Worm (Caenorhabditis elegans) whole organism, L1 larva: ENCODE data around the gene sorf-2.

ENCODE experiments used
- C16A3.4 ChIP-seq: fragments of 150-350 bp; optimal IDR thresholded peaks from 2 replicates; lab custom pipeline; 2014; ENCODE audit warnings: missing biosample characterization, missing genetic modification characterization
- F16B12.6 ChIP-seq: fragments of 150-350 bp; optimal IDR thresholded peaks from 2 replicates; lab custom pipeline; 2014; ENCODE audit warnings: missing biosample characterization, missing genetic modification characterization
- Y116A8C.19 ChIP-seq: sonication (generic microtip); optimal IDR thresholded peaks from 2 replicates; lab custom pipeline; 2016; ENCODE audit warnings: missing compliant biosample characterization, missing genetic modification characterization, borderline replicate concordance
- alr-1 ChIP-seq: fragments of 200-800 bp; sonication (Bioruptor generic); optimal IDR thresholded peaks from 2 replicates; lab custom pipeline; 2018; ENCODE audit warnings: borderline replicate concordance, mild to moderate bottlenecking, missing genetic modification characterization, missing compliant biosample characterization
- aly-2 ChIP-seq: fragments of 150-350 bp; optimal IDR thresholded peaks from 2 replicates; lab custom pipeline; 2014; ENCODE audit warnings: missing biosample characterization, missing genetic modification characterization
- ama-1 ChIP-seq: fragments of 150-350 bp; optimal IDR thresholded peaks from 2 replicates; lab custom pipeline; 2014
- blmp-1 ChIP-seq: fragments of 150-350 bp; optimal IDR thresholded peaks from 2 replicates; lab custom pipeline; 2014; ENCODE audit warnings: missing biosample characterization, missing genetic modification characterization
- ceh-8 ChIP-seq: fragments of 200-800 bp; sonication (Bioruptor generic); optimal IDR thresholded peaks from 2 replicates; lab custom pipeline; 2018; ENCODE audit warnings: mild to moderate bottlenecking, missing genetic modification characterization, moderate library complexity, missing compliant biosample characterization
- ceh-82 ChIP-seq, 3 experiments: fragments of 150-350 bp in 1 of 3; sonication (generic microtip) in 2 of 3; optimal IDR thresholded peaks; 2 replicates each; lab custom pipeline; 2014 to 2017; ENCODE audit warnings: missing biosample characterization in 3 of 3, missing genetic modification characterization in 3 of 3
- ces-1 ChIP-seq: fragments of 150-350 bp; optimal IDR thresholded peaks from 2 replicates; lab custom pipeline; 2014; ENCODE audit warnings: missing biosample characterization, missing genetic modification reagents, missing genetic modification characterization
- dpl-1 ChIP-seq, 3 experiments: fragments of 150-350 bp in 2 of 3; sonication (generic microtip) in 1 of 3; optimal IDR thresholded peaks; 2 replicates each; lab custom pipeline; 2014 to 2017; ENCODE audit warnings: missing biosample characterization in 3 of 3, missing genetic modification characterization in 3 of 3, missing genetic modification reagents in 3 of 3
- efl-1 ChIP-seq, 4 experiments: fragments of 150-350 bp; optimal IDR thresholded peaks in 3 of 4; peaks in 1 of 4; 1 replicate in 1 of 4; 2 replicates in 3 of 4; lab custom pipeline; 2014; ENCODE audit warnings: missing biosample characterization in 2 of 4, missing genetic modification characterization in 2 of 4, missing genetic modification reagents in 2 of 4
- egl-13 ChIP-seq: sonication (generic microtip); optimal IDR thresholded peaks from 2 replicates; lab custom pipeline; 2016; ENCODE audit warnings: missing genotype, missing genetic modification reagents, missing genetic modification characterization, missing compliant biosample characterization
- elt-3 ChIP-seq, 6 experiments: fragments of 150-350 bp in 1 of 6; sonication (generic microtip); optimal IDR thresholded peaks; 2 replicates each; lab custom pipeline; 2017 to 2018; ENCODE audit warnings: missing biosample characterization in 6 of 6, missing genetic modification characterization in 6 of 6, inconsistent platforms in 1 of 6
- ets-5 ChIP-seq: fragments of 200-800 bp; sonication (Bioruptor generic); IDR thresholded peaks from 2 replicates; pipeline ENCODE4 v1.3.6; 2022; ENCODE audit warnings: missing genetic modification characterization, missing compliant biosample characterization
- fkh-10 ChIP-seq: sonication (generic microtip); optimal IDR thresholded peaks from 2 replicates; lab custom pipeline; 2017; ENCODE audit warnings: missing biosample characterization, missing genetic modification reagents, missing genetic modification characterization
- fkh-4 ChIP-seq: sonication (generic microtip); optimal IDR thresholded peaks from 2 replicates; lab custom pipeline; 2016; ENCODE audit warnings: missing compliant biosample characterization, missing genetic modification characterization, borderline replicate concordance
- fkh-8 ChIP-seq: sonication (generic microtip); optimal IDR thresholded peaks from 2 replicates; lab custom pipeline; 2016; ENCODE audit warnings: mild to moderate bottlenecking, missing genetic modification characterization, missing compliant biosample characterization
- fos-1 ChIP-seq: fragments of 150-350 bp; optimal IDR thresholded peaks from 2 replicates; lab custom pipeline; 2014; ENCODE audit warnings: missing biosample characterization, missing genetic modification characterization
- grh-1 ChIP-seq: fragments of 200-800 bp; sonication (Bioruptor generic); IDR thresholded peaks from 2 replicates; pipeline ENCODE4 v1.3.6; 2022; ENCODE audit warnings: missing genetic modification reagents, missing genetic modification characterization, missing compliant biosample characterization
- lin-14 ChIP-seq: fragments of 200-800 bp; sonication (Bioruptor generic); optimal IDR thresholded peaks from 2 replicates; lab custom pipeline; 2018; ENCODE audit warnings: mild to moderate bottlenecking, missing genetic modification characterization, moderate library complexity, missing compliant biosample characterization
- lin-35 ChIP-seq, 2 experiments: fragments of 150-350 bp; optimal IDR thresholded peaks; 2 replicates each; lab custom pipeline; 2014; ENCODE audit warnings: missing biosample characterization in 2 of 2, missing genetic modification characterization in 2 of 2, missing genetic modification reagents in 2 of 2
- lsy-2 ChIP-seq, 2 experiments: fragments of 150-350 bp; optimal IDR thresholded peaks; 2 replicates each; lab custom pipeline; 2014; ENCODE audit warnings: missing biosample characterization in 2 of 2, missing genetic modification characterization in 2 of 2
- mdl-1 ChIP-seq, 2 experiments: fragments of 150-350 bp; optimal IDR thresholded peaks; 2 replicates each; lab custom pipeline; 2014 to 2017; ENCODE audit warnings: missing biosample characterization in 2 of 2, missing genetic modification characterization in 2 of 2, inconsistent platforms in 1 of 2
- mep-1 ChIP-seq: fragments of 150-350 bp; optimal IDR thresholded peaks from 2 replicates; lab custom pipeline; 2014; ENCODE audit warnings: missing biosample characterization, missing genetic modification characterization
- nhr-19 ChIP-seq: fragments of 200-800 bp; sonication (Bioruptor generic); conservative IDR thresholded peaks from 2 replicates; pipeline ENCODE4 v1.3.6; 2022; ENCODE audit warnings: missing genetic modification characterization, missing compliant biosample characterization
- nhr-20 ChIP-seq: sonication (generic microtip); optimal IDR thresholded peaks from 2 replicates; lab custom pipeline; 2016; ENCODE audit warnings: mild to moderate bottlenecking, missing genetic modification characterization, missing compliant biosample characterization
- nhr-71 ChIP-seq: sonication (generic microtip); optimal IDR thresholded peaks from 2 replicates; lab custom pipeline; 2016; ENCODE audit warnings: mild to moderate bottlenecking, missing genetic modification characterization, moderate library complexity, missing compliant biosample characterization
- nhr-76 ChIP-seq: sonication (generic microtip); optimal IDR thresholded peaks from 2 replicates; lab custom pipeline; 2017; ENCODE audit warnings: missing biosample characterization, missing genetic modification characterization
- nhr-77 ChIP-seq: fragments of 150-350 bp; optimal IDR thresholded peaks from 2 replicates; lab custom pipeline; 2014; ENCODE audit warnings: missing biosample characterization, missing genetic modification characterization
- nhr-85 ChIP-seq: sonication (generic microtip); peaks from one replicate; lab custom pipeline; 2016; ENCODE audit warnings: missing genetic modification characterization, inconsistent platforms, missing compliant biosample characterization
- rnt-1 ChIP-seq: sonication (generic microtip); optimal IDR thresholded peaks from 2 replicates; lab custom pipeline; 2016; ENCODE audit warnings: mild to moderate bottlenecking, missing genetic modification characterization, moderate library complexity, missing compliant biosample characterization
- snu-23 ChIP-seq: sonication (generic microtip); optimal IDR thresholded peaks from 2 replicates; lab custom pipeline; 2016; ENCODE audit warnings: missing genetic modification characterization, missing compliant biosample characterization
- sox-4 ChIP-seq: sonication (generic microtip); optimal IDR thresholded peaks from 2 replicates; lab custom pipeline; 2016; ENCODE audit warnings: missing genetic modification characterization, missing compliant biosample characterization
- unc-130 ChIP-seq: fragments of 150-350 bp; optimal IDR thresholded peaks from 2 replicates; lab custom pipeline; 2017; ENCODE audit warnings: missing biosample characterization, missing genetic modification characterization, inconsistent platforms
- unc-30 ChIP-seq: sonication (generic microtip); optimal IDR thresholded peaks from 2 replicates; lab custom pipeline; 2017; ENCODE audit warnings: missing biosample characterization, missing genetic modification characterization
- unc-62 ChIP-seq: fragments of 150-350 bp; optimal IDR thresholded peaks from 2 replicates; lab custom pipeline; 2014; ENCODE audit warnings: missing biosample characterization, missing genetic modification reagents, missing genetic modification characterization
- xbp-1 ChIP-seq: sonication (generic microtip); optimal IDR thresholded peaks from 2 replicates; lab custom pipeline; 2016; ENCODE audit warnings: missing genetic modification characterization, missing compliant biosample characterization
- ztf-4 ChIP-seq: fragments of 150-350 bp; optimal IDR thresholded peaks from 2 replicates; lab custom pipeline; 2014; ENCODE audit warnings: missing biosample characterization, missing genetic modification characterization

sorf-2 gene

DNA sequence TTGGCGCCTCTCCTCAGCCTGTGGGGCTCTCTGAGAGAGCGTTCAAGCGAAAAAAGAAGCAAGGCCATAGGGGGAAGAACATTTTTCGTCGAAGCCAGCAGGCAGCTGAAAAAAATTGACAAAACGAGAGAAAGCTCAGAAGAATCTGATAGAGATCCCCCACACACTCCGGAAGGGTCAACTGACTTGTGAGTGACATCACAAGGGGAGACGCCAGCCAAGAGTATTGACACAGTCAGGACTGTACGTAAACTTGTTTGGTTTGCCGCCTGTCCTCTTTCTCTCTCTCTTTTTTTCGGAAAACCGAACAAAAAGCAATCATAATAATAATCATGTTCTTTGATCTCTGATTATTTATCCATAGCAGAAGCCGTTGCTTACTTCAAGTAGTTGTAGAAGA lies 46.5 kb downstream of the sorf-2 start:
- TF ChIP-seq lsy-2 (tag; optimal IDR thresholded peaks at IDR 0.05; lab: Kevin White, UChicago): peak in 1 of 2 experiments; percentile 27
- TF ChIP-seq ceh-82 (tag; optimal IDR thresholded peaks at IDR 0.05; lab: Kevin White, UChicago): no peak
- no peak for TF ChIP-seq Y116A8C.19 (tag; lab: Kevin White, UChicago)
- no peak for TF ChIP-seq sox-4 (tag; lab: Kevin White, UChicago)
- no peak for TF ChIP-seq nhr-76 (tag; lab: Kevin White, UChicago)
- TF ChIP-seq aly-2 (tag; lab: Kevin White, UChicago): no peak
- peak; percentile 27 for TF ChIP-seq nhr-20 (tag; lab: Kevin White, UChicago)
- no peak for TF ChIP-seq efl-1 (optimal IDR thresholded peaks at IDR 0.05; lab: Kevin White, UChicago)
- peak in 1 of 2 experiments; percentile 42 for TF ChIP-seq efl-1 (GFP tag; optimal IDR thresholded peaks at IDR 0.05 in 1 of 2; lab: Kevin White, UChicago)
- no peak for TF ChIP-seq ama-1 (lab: Kevin White, UChicago)
- TF ChIP-seq mdl-1 (tag; optimal IDR thresholded peaks at IDR 0.05; lab: Kevin White, UChicago): peak in 1 of 2 experiments; percentile 25
- no peak for TF ChIP-seq fkh-4
- peak; percentile 24 for TF ChIP-seq nhr-71
- TF ChIP-seq nhr-19: 0 out of 2 replicates have a peak, but pooled peaks have one; percentile 11
- no peak for TF ChIP-seq xbp-1 (tag; lab: Kevin White, UChicago)
- TF ChIP-seq nhr-85 (tag; lab: Kevin White, UChicago): no peak
- peak; percentile 50 for TF ChIP-seq lin-14 (GFP tag; lab: Kevin White, UChicago)
- no peak for TF ChIP-seq fkh-8 (tag; lab: Kevin White, UChicago)
- TF ChIP-seq F16B12.6 (tag; lab: Kevin White, UChicago): no peak
- TF ChIP-seq nhr-77 (tag; lab: Kevin White, UChicago): no peak
- TF ChIP-seq dpl-1 (GFP tag; optimal IDR thresholded peaks at IDR 0.05; lab: Kevin White, UChicago): peak in 1 of 3 experiments; percentile 5
- TF ChIP-seq unc-62 (GFP tag; lab: Kevin White, UChicago): no peak
- TF ChIP-seq blmp-1 (tag; lab: Kevin White, UChicago): peak; percentile 37
- TF ChIP-seq lin-35 (GFP tag; optimal IDR thresholded peaks at IDR 0.05; lab: Kevin White, UChicago): peak in 1 of 2 experiments; percentile 50
- TF ChIP-seq alr-1 (tag; lab: Kevin White, UChicago): no peak
- no peak for TF ChIP-seq unc-30
- peak in 1 of 6 experiments; percentile 1 for TF ChIP-seq elt-3 (tag; optimal IDR thresholded peaks at IDR 0.05; lab: Kevin White, UChicago)

DNA sequence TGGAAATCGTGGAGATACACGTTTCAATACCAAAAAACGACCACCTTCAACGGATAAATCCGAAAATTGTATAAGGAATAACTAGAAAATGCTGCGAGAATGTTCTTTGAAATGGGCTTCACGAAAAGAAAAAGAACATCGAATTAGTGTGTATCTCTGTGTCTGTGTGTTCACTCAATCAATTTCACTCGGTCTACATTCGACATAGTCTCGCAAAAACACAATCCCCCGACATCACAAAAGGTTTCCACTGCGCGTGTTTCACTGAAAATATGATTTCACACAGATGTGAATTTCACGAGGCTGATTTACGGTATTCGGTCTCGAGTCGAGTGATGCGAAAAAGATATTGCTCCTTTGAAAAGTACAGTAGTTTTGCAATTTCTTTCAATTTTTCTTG lies 47.3 kb downstream of the sorf-2 start:
- TF ChIP-seq fkh-10 (GFP tag; lab: Kevin White, UChicago) (no peak), mep-1 (tag; lab: Kevin White, UChicago) (no peak), ets-5 (no peak), ztf-4 (tag; lab: Kevin White, UChicago) (no peak), ces-1 (GFP tag; lab: Kevin White, UChicago) (no peak), efl-1 (optimal IDR thresholded peaks at IDR 0.05; lab: Kevin White, UChicago) (no peak), efl-1 (GFP tag; optimal IDR thresholded peaks at IDR 0.05 in 1 of 2; lab: Kevin White, UChicago) (peak in 1 of 2 experiments; percentile 90), ceh-8 (no peak), blmp-1 (tag; lab: Kevin White, UChicago) (peak; percentile 7)
- TF ChIP-seq, all 84 proteins: peak for 2

DNA sequence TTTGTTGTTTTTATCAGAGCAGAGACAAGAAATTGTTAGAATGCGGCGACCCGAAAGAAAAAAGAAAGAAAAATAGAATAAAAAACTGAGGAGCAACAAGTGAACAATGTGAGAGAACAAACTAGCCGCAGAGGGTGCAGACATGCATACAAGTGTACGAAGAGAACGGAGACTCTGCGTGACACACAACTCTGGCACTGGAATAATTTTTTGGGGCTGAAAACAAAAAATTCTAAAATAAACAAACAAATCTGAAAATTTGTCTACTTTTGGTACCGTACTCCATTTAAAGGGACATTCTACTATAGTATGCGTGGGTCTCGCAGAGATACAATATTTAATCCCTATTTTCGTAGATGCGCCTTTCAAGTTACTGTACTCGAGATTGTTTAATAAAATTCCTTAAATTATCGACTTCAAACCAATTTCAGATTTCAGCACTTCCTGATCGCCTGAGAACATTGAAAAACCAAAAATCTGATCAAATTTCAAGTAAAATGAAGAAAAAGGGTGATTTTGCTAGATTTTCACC lies 48.6 kb downstream of the sorf-2 start:
- no peak for TF ChIP-seq efl-1 (optimal IDR thresholded peaks at IDR 0.05; lab: Kevin White, UChicago)
- TF ChIP-seq efl-1 (GFP tag; optimal IDR thresholded peaks at IDR 0.05 in 1 of 2; lab: Kevin White, UChicago): peak in 1 of 2 experiments; percentile 61
- no peak for TF ChIP-seq alr-1 (tag; lab: Kevin White, UChicago)
- peak; percentile 35 for TF ChIP-seq lin-14 (GFP tag; lab: Kevin White, UChicago)
- no peak for TF ChIP-seq fos-1
- no peak for TF ChIP-seq lsy-2 (tag; optimal IDR thresholded peaks at IDR 0.05; lab: Kevin White, UChicago)
- no peak for TF ChIP-seq egl-13 (tag; lab: Kevin White, UChicago)
- no peak for TF ChIP-seq lin-35 (GFP tag; optimal IDR thresholded peaks at IDR 0.05; lab: Kevin White, UChicago)

DNA sequence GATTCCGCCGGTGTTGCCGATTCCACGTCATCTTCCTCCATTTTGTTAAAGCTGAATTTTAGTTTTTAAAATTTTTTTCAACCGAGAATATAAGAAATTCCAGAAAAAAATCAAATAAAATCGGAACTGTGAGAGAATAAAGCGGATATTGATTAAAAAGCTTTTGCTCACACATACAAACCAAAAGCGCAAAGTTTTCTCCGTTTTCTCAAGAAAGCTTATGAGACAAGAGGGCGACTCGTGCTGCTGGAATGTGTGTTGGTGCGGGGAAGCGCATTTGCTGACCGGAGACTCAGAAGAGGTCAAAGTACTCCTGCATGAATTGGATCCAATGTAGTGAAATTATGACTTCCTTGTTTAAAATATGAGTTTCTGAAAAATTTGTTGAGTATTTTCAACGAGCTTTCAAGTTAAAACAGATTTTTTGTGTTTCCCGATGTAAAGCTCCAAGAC lies 53.5 kb downstream of the sorf-2 start, which contains the start of gene paqr-2:
paqr-2 (minus strand) TSS at position 51 of the 453 bp plus-strand sequence.
- TF ChIP-seq fkh-8 (tag; lab: Kevin White, UChicago): no peak
- TF ChIP-seq lsy-2 (tag; optimal IDR thresholded peaks at IDR 0.05; lab: Kevin White, UChicago): peak in 1 of 2 experiments; percentile 46
- TF ChIP-seq lin-35 (GFP tag; optimal IDR thresholded peaks at IDR 0.05; lab: Kevin White, UChicago): peak; percentile 31 to 64
- TF ChIP-seq ama-1 (lab: Kevin White, UChicago): no peak
- TF ChIP-seq C16A3.4: peak; percentile 21
- peak; percentile 27 for TF ChIP-seq mep-1 (tag; lab: Kevin White, UChicago)
- TF ChIP-seq grh-1 (GFP tag; lab: Robert Waterston, UW): no peak
- peak; percentile 4 for TF ChIP-seq rnt-1 (tag; lab: Kevin White, UChicago)
- peak; percentile 2 to 57 (median 27) for TF ChIP-seq dpl-1 (GFP tag; optimal IDR thresholded peaks at IDR 0.05; lab: Kevin White, UChicago)
- peak; percentile 21 for TF ChIP-seq blmp-1 (tag; lab: Kevin White, UChicago)
- TF ChIP-seq snu-23: peak; percentile 26
- TF ChIP-seq mdl-1 (tag; optimal IDR thresholded peaks at IDR 0.05; lab: Kevin White, UChicago): peak in 1 of 2 experiments; percentile 46
- no peak for TF ChIP-seq unc-130
- TF ChIP-seq nhr-71: peak; percentile 20
- peak; percentile 36 to 43 for TF ChIP-seq efl-1 (optimal IDR thresholded peaks at IDR 0.05; lab: Kevin White, UChicago)
- TF ChIP-seq efl-1 (GFP tag; optimal IDR thresholded peaks at IDR 0.05 in 1 of 2; lab: Kevin White, UChicago): peak; percentile 39 to 90
- no peak for TF ChIP-seq fos-1
- TF ChIP-seq, all 84 proteins: peak for 11
